Worm (Caenorhabditis elegans) whole organism, L2 larva: ENCODE results near the gene C08B6.8.
A peak's percentile ranks its signal among the peaks of the same experiment; 100 is the strongest.

Experiments used
- C34F6.9 ChIP-seq: fragments of 150-350 bp; optimal IDR thresholded peaks from 2 replicates; lab custom pipeline; 2014; ENCODE audit warnings: missing biosample characterization, missing genetic modification characterization
- F13H6.1 ChIP-seq: sonication (generic microtip); optimal IDR thresholded peaks from 2 replicates; lab custom pipeline; 2016; ENCODE audit warnings: missing genetic modification characterization, missing compliant biosample characterization
- R02D3.7 ChIP-seq: fragments of 150-350 bp; optimal IDR thresholded peaks from 2 replicates; lab custom pipeline; 2014; ENCODE audit warnings: missing biosample characterization, missing genetic modification characterization
- Y55F3AM.14 ChIP-seq: fragments of 200-800 bp; sonication (Bioruptor generic); optimal IDR thresholded peaks from 2 replicates; lab custom pipeline; 2018; ENCODE audit warnings: mild to moderate bottlenecking, missing genetic modification characterization, missing compliant biosample characterization
- ZK546.5 ChIP-seq: sonication (generic microtip); optimal IDR thresholded peaks from 2 replicates; lab custom pipeline; 2017; ENCODE audit warnings: missing biosample characterization, missing genetic modification characterization
- alr-1 ChIP-seq: fragments of 150-350 bp; optimal IDR thresholded peaks from 2 replicates; lab custom pipeline; 2014; ENCODE audit warnings: missing biosample characterization, missing genetic modification characterization
- aly-2 ChIP-seq: fragments of 150-350 bp; optimal IDR thresholded peaks from 2 replicates; lab custom pipeline; 2014; ENCODE audit warnings: missing biosample characterization, missing genetic modification characterization
- ama-1 ChIP-seq: fragments of 150-350 bp; optimal IDR thresholded peaks from 2 replicates; lab custom pipeline; 2018; ENCODE audit warnings: inconsistent platforms
- ceh-16 ChIP-seq: fragments of 150-350 bp; optimal IDR thresholded peaks from 2 replicates; lab custom pipeline; 2014; ENCODE audit warnings: missing biosample characterization, missing genetic modification characterization
- ceh-82 ChIP-seq: fragments of 150-350 bp; optimal IDR thresholded peaks from 2 replicates; lab custom pipeline; 2014; ENCODE audit warnings: missing biosample characterization, missing genetic modification characterization
- crh-2 ChIP-seq: sonication (generic microtip); optimal IDR thresholded peaks from 2 replicates; lab custom pipeline; 2017; ENCODE audit warnings: missing biosample characterization, missing genetic modification characterization
- dmd-4 ChIP-seq: sonication (generic microtip); optimal IDR thresholded peaks from 2 replicates; lab custom pipeline; 2017; ENCODE audit warnings: missing biosample characterization, missing genetic modification characterization
- egl-27 ChIP-seq: sonication (generic microtip); optimal IDR thresholded peaks from 3 replicates; lab custom pipeline; 2017; ENCODE audit warnings: missing biosample characterization, missing genetic modification reagents, missing genetic modification characterization
- elt-1 ChIP-seq: fragments of 150-350 bp; optimal IDR thresholded peaks from 2 replicates; lab custom pipeline; 2014; ENCODE audit warnings: missing biosample characterization, missing genetic modification characterization
- fos-1 ChIP-seq: fragments of 150-350 bp; optimal IDR thresholded peaks from 2 replicates; lab custom pipeline; 2014; ENCODE audit warnings: missing biosample characterization, missing genetic modification characterization
- gmeb-1 ChIP-seq: fragments of 150-350 bp; optimal IDR thresholded peaks from 2 replicates; lab custom pipeline; 2014; ENCODE audit warnings: missing biosample characterization, missing genetic modification characterization
- lin-39 ChIP-seq: fragments of 150-350 bp; optimal IDR thresholded peaks from 2 replicates; lab custom pipeline; 2014; ENCODE audit warnings: missing biosample characterization, missing genetic modification reagents, missing genetic modification characterization
- lsy-2 ChIP-seq, 2 experiments: fragments of 150-350 bp in 1 of 2; sonication (generic microtip) in 1 of 2; optimal IDR thresholded peaks; 2 replicates each; lab custom pipeline; 2014 to 2017; ENCODE audit warnings: missing biosample characterization in 2 of 2, missing genetic modification characterization in 2 of 2
- mbf-1 ChIP-seq: sonication (generic microtip); optimal IDR thresholded peaks from 2 replicates; lab custom pipeline; 2017; ENCODE audit warnings: missing biosample characterization, missing genetic modification characterization
- mdl-1 ChIP-seq, 2 experiments: fragments of 150-350 bp in 1 of 2; sonication (generic microtip) in 1 of 2; optimal IDR thresholded peaks; 2 replicates each; lab custom pipeline; 2017; ENCODE audit warnings: missing biosample characterization in 2 of 2, missing genetic modification characterization in 2 of 2
- nhr-10 ChIP-seq: sonication (generic microtip); optimal IDR thresholded peaks from 2 replicates; lab custom pipeline; 2017; ENCODE audit warnings: missing biosample characterization, missing genetic modification characterization
- nhr-11 ChIP-seq: fragments of 150-350 bp; optimal IDR thresholded peaks from 2 replicates; lab custom pipeline; 2014; ENCODE audit warnings: missing biosample characterization, missing genetic modification characterization
- nhr-12 ChIP-seq: fragments of 150-350 bp; optimal IDR thresholded peaks from 2 replicates; lab custom pipeline; 2014; ENCODE audit warnings: missing biosample characterization, missing genetic modification characterization
- nhr-21 ChIP-seq: fragments of 150-350 bp; optimal IDR thresholded peaks from 2 replicates; lab custom pipeline; 2014; ENCODE audit warnings: missing biosample characterization, missing genetic modification characterization
- nhr-23 ChIP-seq: fragments of 150-350 bp; optimal IDR thresholded peaks from 2 replicates; lab custom pipeline; 2014; ENCODE audit warnings: missing biosample characterization, missing genetic modification reagents, missing genetic modification characterization
- nhr-237 ChIP-seq: fragments of 150-350 bp; optimal IDR thresholded peaks from 2 replicates; lab custom pipeline; 2014; ENCODE audit warnings: missing biosample characterization, missing genetic modification characterization
- nhr-25 ChIP-seq: fragments of 150-350 bp; sonication (generic microtip); optimal IDR thresholded peaks from 3 replicates; lab custom pipeline; 2014; ENCODE audit warnings: missing biosample characterization, missing genetic modification characterization
- nhr-77 ChIP-seq: fragments of 150-350 bp; optimal IDR thresholded peaks from 2 replicates; lab custom pipeline; 2014; ENCODE audit warnings: missing biosample characterization, missing genetic modification characterization
- peb-1 ChIP-seq: fragments of 150-350 bp; optimal IDR thresholded peaks from 2 replicates; lab custom pipeline; 2014; ENCODE audit warnings: missing biosample characterization, missing genetic modification characterization
- sma-3 ChIP-seq: sonication (generic microtip); optimal IDR thresholded peaks from 2 replicates; lab custom pipeline; 2016; ENCODE audit warnings: missing genetic modification reagents, missing genetic modification characterization, missing compliant biosample characterization
- snpc-4 ChIP-seq: fragments of 150-350 bp; optimal IDR thresholded peaks from 2 replicates; lab custom pipeline; 2014; ENCODE audit warnings: missing biosample characterization, missing genetic modification characterization
- unc-39 ChIP-seq: fragments of 150-350 bp; optimal IDR thresholded peaks from 2 replicates; lab custom pipeline; 2014; ENCODE audit warnings: missing biosample characterization, missing genetic modification characterization
- unc-62 ChIP-seq: fragments of 150-350 bp; optimal IDR thresholded peaks from 2 replicates; lab custom pipeline; 2014; ENCODE audit warnings: missing biosample characterization, missing genetic modification reagents, missing genetic modification characterization
- zag-1 ChIP-seq: fragments of 150-350 bp; optimal IDR thresholded peaks from 2 replicates; lab custom pipeline; 2014; ENCODE audit warnings: missing biosample characterization, missing genetic modification characterization
- ztf-1 ChIP-seq: fragments of 200-800 bp; sonication (Bioruptor generic); conservative IDR thresholded peaks from 2 replicates; pipeline ENCODE4 v1.3.6; 2022; ENCODE audit warnings: missing genetic modification characterization, missing compliant biosample characterization
- ztf-4 ChIP-seq: fragments of 150-350 bp; optimal IDR thresholded peaks from 2 replicates; lab custom pipeline; 2014; ENCODE audit warnings: missing biosample characterization, missing genetic modification characterization

The C08B6.8 gene

DNA sequence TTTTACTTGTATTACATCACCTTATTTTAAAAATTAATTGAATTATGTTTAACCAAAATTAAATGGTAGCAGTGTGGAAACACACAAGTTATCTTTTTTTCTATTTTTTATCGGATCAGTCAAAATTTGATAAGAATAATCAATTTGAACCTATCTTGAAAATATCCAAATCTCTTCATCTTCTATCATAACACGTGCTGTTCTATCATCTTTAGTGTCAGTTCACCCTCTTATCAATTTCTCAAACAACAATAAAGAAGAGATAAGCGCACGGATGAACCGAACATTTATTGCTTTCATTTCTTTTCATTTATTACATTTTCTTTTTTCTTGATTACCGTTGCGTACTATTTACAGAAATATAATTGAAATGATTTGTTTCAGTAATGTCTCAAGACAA, 47.3 kb upstream of the C08B6.8 start, which contains the start of gene R04B5.5 (continued):
- TF ChIP-seq aly-2 (tag; lab: Kevin White, UChicago): no peak
- no peak for TF ChIP-seq ama-1 (lab: Kevin White, UChicago)
- TF ChIP-seq nhr-21 (tag; lab: Kevin White, UChicago): peak; percentile 65
- TF ChIP-seq F13H6.1 (tag; lab: Kevin White, UChicago): peak; percentile 29
- no peak for TF ChIP-seq nhr-25 (tag; lab: Kevin White, UChicago)
- TF ChIP-seq nhr-23 (tag; lab: Kevin White, UChicago): no peak
- TF ChIP-seq ceh-82 (tag; lab: Kevin White, UChicago): no peak
- TF ChIP-seq mbf-1: no peak
- no peak for TF ChIP-seq nhr-77 (tag; lab: Kevin White, UChicago)
- no peak for TF ChIP-seq nhr-237
- TF ChIP-seq sma-3: peak; percentile 32
- TF ChIP-seq ceh-16 (tag; lab: Kevin White, UChicago): no peak
- TF ChIP-seq ZK546.5 (tag; lab: Kevin White, UChicago): no peak

DNA sequence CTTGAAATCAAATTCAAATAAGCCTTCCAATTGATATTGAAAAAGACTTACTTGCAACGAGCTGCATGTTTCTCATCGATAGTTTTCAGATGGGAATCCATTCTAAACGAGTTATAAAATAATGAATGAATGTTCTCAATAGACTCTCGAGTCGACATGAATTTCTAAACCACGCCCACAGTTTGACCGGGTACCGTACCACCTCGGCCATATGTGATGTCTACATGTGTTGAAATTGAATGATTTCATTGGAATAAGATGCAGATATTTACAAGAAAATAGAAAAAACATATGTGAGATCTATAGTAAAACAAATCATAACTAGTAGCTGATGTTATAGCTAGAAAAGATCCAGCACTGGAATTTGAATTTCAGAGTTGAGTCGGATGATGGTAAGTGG, 44.0 kb upstream of the C08B6.8 start, which contains the start of gene R04B5.7:
R04B5.7 (minus strand) TSS at position 101 of the 400 bp plus-strand sequence.
- no peak for TF ChIP-seq nhr-21 (tag; lab: Kevin White, UChicago)
- no peak for TF ChIP-seq ztf-1 (GFP tag; lab: Robert Waterston, UW)
- TF ChIP-seq mdl-1 (tag; optimal IDR thresholded peaks at IDR 0.05; lab: Kevin White, UChicago): no peak
- TF ChIP-seq dmd-4 (tag; lab: Kevin White, UChicago): no peak
- no peak for TF ChIP-seq ceh-16 (tag; lab: Kevin White, UChicago)
- TF ChIP-seq fos-1 (tag; lab: Kevin White, UChicago): no peak
- no peak for TF ChIP-seq crh-2 (tag; lab: Kevin White, UChicago)
- TF ChIP-seq Y55F3AM.14 (GFP tag; lab: Kevin White, UChicago): no peak
- TF ChIP-seq elt-1 (tag; lab: Kevin White, UChicago): no peak
- no peak for TF ChIP-seq R02D3.7 (tag; lab: Kevin White, UChicago)
- TF ChIP-seq peb-1 (tag; lab: Kevin White, UChicago): no peak
- TF ChIP-seq lin-39: no peak
- no peak for TF ChIP-seq sma-3

DNA sequence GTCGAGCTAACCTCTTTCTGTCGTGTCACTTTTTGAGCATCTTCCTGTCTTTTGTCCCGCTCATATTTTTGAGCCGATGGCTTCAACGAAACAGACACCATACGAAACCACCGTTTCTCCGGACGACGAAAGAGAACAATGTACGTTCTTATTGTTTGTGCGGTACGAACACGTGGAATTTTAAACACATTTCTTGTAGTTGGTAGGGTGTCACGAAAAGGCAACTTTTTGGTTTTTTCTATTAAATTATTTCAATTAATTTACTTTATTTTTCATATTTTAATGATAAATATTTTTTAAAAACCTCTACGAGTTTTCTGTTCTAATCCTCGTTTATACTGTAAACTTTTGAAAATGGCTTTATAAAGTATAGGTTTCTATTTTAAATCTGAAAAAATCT, 43.3 kb upstream of the C08B6.8 start, which contains the start of gene R04B5.11:
R04B5.11 (minus strand) TSS at position 101 of the 400 bp plus-strand sequence.
- TF ChIP-seq nhr-12 (tag; lab: Kevin White, UChicago) (no peak), unc-39 (tag; lab: Kevin White, UChicago) (no peak), nhr-23 (tag; lab: Kevin White, UChicago) (no peak), snpc-4 (tag; lab: Kevin White, UChicago) (no peak), nhr-10 (tag; lab: Kevin White, UChicago) (no peak), nhr-11 (tag; lab: Kevin White, UChicago) (no peak), peb-1 (tag; lab: Kevin White, UChicago) (no peak), nhr-77 (tag; lab: Kevin White, UChicago) (no peak), ceh-16 (tag; lab: Kevin White, UChicago) (no peak), dmd-4 (tag; lab: Kevin White, UChicago) (no peak), mbf-1 (no peak), C34F6.9 (tag; lab: Kevin White, UChicago) (no peak)

DNA sequence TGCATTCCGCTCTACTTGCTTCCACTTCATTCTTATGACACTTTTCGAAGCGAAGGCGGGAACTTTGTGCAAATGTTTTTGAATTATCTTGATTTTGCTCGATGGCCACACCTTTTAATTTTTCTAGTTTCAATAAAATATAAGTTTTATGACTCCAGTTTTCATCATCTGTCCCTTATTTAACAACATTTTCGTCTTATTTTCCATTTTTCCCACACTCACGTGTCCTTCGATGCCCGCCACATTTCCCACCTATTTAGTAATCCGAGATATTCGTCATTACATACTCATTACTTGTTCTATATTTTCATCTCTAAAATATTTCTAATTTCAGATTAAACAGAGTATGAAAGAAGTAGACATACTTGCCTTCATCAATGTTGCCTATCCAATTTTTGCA, 40.1 kb upstream of the C08B6.8 start, which contains the start of gene srd-49:
srd-49 (plus strand) TSS at position 301 of the 400 bp plus-strand sequence.
- TF ChIP-seq lin-39: no peak
- TF ChIP-seq ZK546.5 (tag; lab: Kevin White, UChicago): no peak
- no peak for TF ChIP-seq ztf-4
- no peak for TF ChIP-seq zag-1 (tag; lab: Kevin White, UChicago)
- no peak for TF ChIP-seq peb-1 (tag; lab: Kevin White, UChicago)
- TF ChIP-seq sma-3: no peak
- no peak for TF ChIP-seq alr-1 (tag; lab: Kevin White, UChicago)
- no peak for TF ChIP-seq gmeb-1
- no peak for TF ChIP-seq ama-1 (lab: Kevin White, UChicago)
- no peak for TF ChIP-seq C34F6.9 (tag; lab: Kevin White, UChicago)

DNA sequence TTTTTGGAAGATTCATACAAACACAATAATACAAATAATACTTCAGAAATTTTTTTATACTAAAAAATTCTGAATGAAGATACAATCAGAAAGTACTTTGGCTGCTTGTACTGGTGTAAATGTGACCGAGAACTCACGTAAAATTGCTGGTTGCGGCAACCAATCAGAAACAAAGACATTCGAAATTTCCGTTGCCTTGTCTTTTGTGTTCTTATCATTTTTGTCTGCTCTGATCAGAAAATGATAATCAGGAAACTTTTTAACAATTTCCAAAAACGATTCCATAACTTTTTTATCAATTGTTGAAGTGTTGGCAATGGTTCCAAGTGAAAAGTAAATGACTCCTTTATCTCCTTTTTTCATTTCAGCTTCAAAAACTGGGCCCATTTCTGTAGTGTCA, 37.5 kb upstream of the C08B6.8 start:
- TF ChIP-seq crh-2 (tag; lab: Kevin White, UChicago) (peak; percentile 32), nhr-237 (no peak), fos-1 (tag; lab: Kevin White, UChicago) (peak; percentile 83), gmeb-1 (peak; percentile 33), snpc-4 (tag; lab: Kevin White, UChicago) (no peak), dmd-4 (tag; lab: Kevin White, UChicago) (no peak), ztf-1 (GFP tag; lab: Robert Waterston, UW) (no peak), egl-27 (tag; lab: Kevin White, UChicago) (no peak), lsy-2 (tag; optimal IDR thresholded peaks at IDR 0.05; lab: Kevin White, UChicago) (no peak), unc-62 (no peak)
